Fruit fly (Drosophila melanogaster): Measurements from ENCODE around the gene CG1801.

The CG1801 gene

dm6 chrX:21338153-21338552 is 20.8 kb upstream of the CG1801 start:
- TF ChIP-seq CG15710 (tag; optimal IDR thresholded peaks at IDR 0.05) (no peak), CG12605 (GFP tag; IDR thresholded peaks at IDR 0.05) (no peak), Pif1A (GFP tag; optimal IDR thresholded peaks at IDR 0.05) (no peak), CG17806 (tag; optimal IDR thresholded peaks at IDR 0.05) (no peak), fd96Ca (GFP tag; IDR thresholded peaks at IDR 0.05) (no peak), CG8301 (tag; optimal IDR thresholded peaks at IDR 0.05) (no peak), CG14655 (GFP tag; optimal IDR thresholded peaks at IDR 0.05) (no peak)

dm6 chrX:21337057-21337456 is 19.7 kb upstream of the CG1801 start:
- TF ChIP-seq CG8159 (tag; optimal IDR thresholded peaks at IDR 0.05) = no peak
- no peak for TF ChIP-seq Ets98B (GFP tag; IDR thresholded peaks at IDR 0.05)
- no peak for TF ChIP-seq CG32121 (GFP tag; IDR thresholded peaks at IDR 0.05)
- no peak for TF ChIP-seq Pif1B (GFP tag; optimal IDR thresholded peaks at IDR 0.05)
- TF ChIP-seq gl (tag; optimal IDR thresholded peaks at IDR 0.05) = no peak
- no peak for TF ChIP-seq CG15710 (tag; optimal IDR thresholded peaks at IDR 0.05)
- no peak for TF ChIP-seq CG34367 (tag; optimal IDR thresholded peaks at IDR 0.05)
- TF ChIP-seq Pif1A (GFP tag; optimal IDR thresholded peaks at IDR 0.05) = no peak
- no peak for TF ChIP-seq CG13204 (GFP tag; optimal IDR thresholded peaks at IDR 0.05)
- TF ChIP-seq Snoo (tag; optimal IDR thresholded peaks at IDR 0.05) = no peak
- no peak for TF ChIP-seq CG9948 (tag; optimal IDR thresholded peaks at IDR 0.05)

- no peak for TF ChIP-seq CG34367 (tag; optimal IDR thresholded peaks at IDR 0.05)
- TF ChIP-seq CG14655 (GFP tag; optimal IDR thresholded peaks at IDR 0.05) = no peak
- no peak for TF ChIP-seq CG9948 (tag; optimal IDR thresholded peaks at IDR 0.05)
- TF ChIP-seq CG4496 (GFP tag; IDR thresholded peaks at IDR 0.05) = no peak
- TF ChIP-seq Snoo (tag; optimal IDR thresholded peaks at IDR 0.05) = no peak
- TF ChIP-seq CG32121 (GFP tag; IDR thresholded peaks at IDR 0.05) = no peak
- TF ChIP-seq CG17806 (tag; optimal IDR thresholded peaks at IDR 0.05) = no peak
- TF ChIP-seq CG8301 (tag; optimal IDR thresholded peaks at IDR 0.05) = no peak
- TF ChIP-seq D1 (tag; optimal IDR thresholded peaks at IDR 0.05) = no peak
- TF ChIP-seq rn (GFP tag; IDR thresholded peaks at IDR 0.05) = no peak
- TF ChIP-seq CG12605 (GFP tag; IDR thresholded peaks at IDR 0.05) = no peak
- no peak for TF ChIP-seq Pif1A (GFP tag; optimal IDR thresholded peaks at IDR 0.05)
- no peak for TF ChIP-seq Ets98B (GFP tag; IDR thresholded peaks at IDR 0.05)
- no peak for TF ChIP-seq fd96Ca (GFP tag; IDR thresholded peaks at IDR 0.05)
- TF ChIP-seq CG8159 (tag; optimal IDR thresholded peaks at IDR 0.05) = no peak
- no peak for TF ChIP-seq CG10348 (GFP tag; IDR thresholded peaks at IDR 0.05)
- no peak for TF ChIP-seq CG15710 (tag; optimal IDR thresholded peaks at IDR 0.05)
Measured at dm6 chrX:21334522-21335104, 17.3 kb upstream of the CG1801 start.

dm6 chrX:21333135-21333534 is 15.8 kb upstream of the CG1801 start:
- TF ChIP-seq CG8301 (tag; optimal IDR thresholded peaks at IDR 0.05) (no peak), rn (GFP tag; IDR thresholded peaks at IDR 0.05) (no peak), Snoo (tag; optimal IDR thresholded peaks at IDR 0.05) (no peak), Pif1A (GFP tag; optimal IDR thresholded peaks at IDR 0.05) (no peak), EcR (GFP tag; optimal IDR thresholded peaks at IDR 0.05) (no peak), CG32121 (GFP tag; IDR thresholded peaks at IDR 0.05) (no peak), Pif1B (GFP tag; optimal IDR thresholded peaks at IDR 0.05) (no peak), CG4496 (GFP tag; IDR thresholded peaks at IDR 0.05) (no peak), CG8159 (tag; optimal IDR thresholded peaks at IDR 0.05) (no peak), CG10348 (GFP tag; IDR thresholded peaks at IDR 0.05) (no peak), CG34367 (tag; optimal IDR thresholded peaks at IDR 0.05) (no peak), fd96Ca (GFP tag; IDR thresholded peaks at IDR 0.05) (no peak), Ets98B (GFP tag; IDR thresholded peaks at IDR 0.05) (no peak), CG9948 (tag; optimal IDR thresholded peaks at IDR 0.05) (no peak), CG12605 (GFP tag; IDR thresholded peaks at IDR 0.05) (no peak), CG17806 (tag; optimal IDR thresholded peaks at IDR 0.05) (no peak), CG15710 (tag; optimal IDR thresholded peaks at IDR 0.05) (no peak), CG13204 (GFP tag; optimal IDR thresholded peaks at IDR 0.05) (no peak)

- TF ChIP-seq Snoo (tag; optimal IDR thresholded peaks at IDR 0.05) = no peak
- peak; percentile 13 for TF ChIP-seq CG34367 (tag; optimal IDR thresholded peaks at IDR 0.05)
- no peak for TF ChIP-seq Pif1B (GFP tag; optimal IDR thresholded peaks at IDR 0.05)
Measured at dm6 chrX:21323933-21324688, 6.8 kb upstream of the CG1801 start, which contains the start of the genes Dd and CG1486. Gene Dd, minus strand, starts transcription at chrX:21324009. Gene CG1486, plus strand, starts transcription at chrX:21324046.

dm6 chrX:21323171-21323695 is 5.9 kb upstream of the CG1801 start:
- 0 out of 2 replicates have a peak, but pooled peaks have one; percentile 6 for TF ChIP-seq Ets98B (GFP tag; IDR thresholded peaks at IDR 0.05)
- TF ChIP-seq CG34367 (tag; optimal IDR thresholded peaks at IDR 0.05) = no peak
- peak; percentile 61; the same call in 2 of the 3 replicates for TF ChIP-seq CG4496 (GFP tag; IDR thresholded peaks at IDR 0.05)
- peak; percentile 33 for TF ChIP-seq gl (tag; optimal IDR thresholded peaks at IDR 0.05)
- no peak for TF ChIP-seq CG13204 (GFP tag; optimal IDR thresholded peaks at IDR 0.05)
- TF ChIP-seq CG32121 (GFP tag; IDR thresholded peaks at IDR 0.05) = 0 out of 2 replicates have a peak, but pooled peaks have one; percentile 18
- TF ChIP-seq EcR (GFP tag; optimal IDR thresholded peaks at IDR 0.05) = no peak

Data from whole organism, pupa.